Fruit fly (Drosophila melanogaster) whole organism, embryonic: ENCODE measurements around the gene Acp65Aa.

ENCODE experiments used
- ATbp ChIP-seq: fragments of 200-800 bp; sonication (Bioruptor generic); optimal IDR thresholded peaks from 2 replicates; lab custom pipeline; 2017; ENCODE audit warnings: missing biosample characterization, mild to moderate bottlenecking, missing genetic modification characterization, missing genetic modification reagents
- Awh ChIP-seq: fragments of 200-800 bp; sonication (Bioruptor generic); IDR thresholded peaks from 2 replicates; pipeline ENCODE4, ENCODE4 v1.3.6; 2022; ENCODE audit warnings: missing biosample characterization, missing genetic modification characterization
- CG10979 ChIP-seq: fragments of 200-800 bp; sonication (Bioruptor generic); optimal IDR thresholded peaks from 2 replicates; lab custom pipeline; 2018; ENCODE audit warnings: missing biosample characterization, mild to moderate bottlenecking, missing genetic modification characterization, moderate library complexity
- CG14014 ChIP-seq: fragments of 200-800 bp; sonication (Bioruptor generic); IDR thresholded peaks from 2 replicates; pipeline ENCODE4 v1.3.6; 2022; ENCODE audit warnings: missing biosample characterization, missing genetic modification characterization
- CG18619 ChIP-seq: fragments of 200-800 bp; sonication (Bioruptor generic); optimal IDR thresholded peaks from 3 replicates; lab custom pipeline; 2017; ENCODE audit warnings: missing biosample characterization, mild to moderate bottlenecking, missing genetic modification characterization
- Mrtf ChIP-seq: fragments of 200-800 bp; sonication (Bioruptor generic); IDR thresholded peaks from 3 replicates; pipeline ENCODE4 v1.3.6; 2022; ENCODE audit warnings: missing biosample characterization, missing genetic modification characterization
- Sox102F ChIP-seq: fragments of 200-800 bp; sonication (Bioruptor generic); optimal IDR thresholded peaks from 2 replicates; lab custom pipeline; 2018; ENCODE audit warnings: missing biosample characterization, mild to moderate bottlenecking, missing genetic modification characterization, moderate library complexity
- amos ChIP-seq: fragments of 200-800 bp; sonication (Bioruptor generic); IDR thresholded peaks from 2 replicates; pipeline ENCODE4 v1.3.6; 2022; ENCODE audit warnings: missing biosample characterization, missing genetic modification characterization; ENCODE audit not compliant: partially characterized antibody
- dmrt99B ChIP-seq: fragments of 200-800 bp; sonication (Bioruptor generic); optimal IDR thresholded peaks from 2 replicates; lab custom pipeline; 2018; ENCODE audit warnings: missing biosample characterization, mild to moderate bottlenecking, missing genetic modification characterization, moderate library complexity
- ham ChIP-seq: fragments of 200-800 bp; sonication (Bioruptor generic); IDR thresholded peaks from 2 replicates; pipeline ENCODE4 v1.3.6; 2022; ENCODE audit warnings: missing biosample characterization, missing genetic modification characterization
- pan ChIP-seq, 4 experiments: fragments of >200 bp in 3 of 4; fragments of 200-800 bp in 1 of 4; sonication (Bioruptor generic) in 1 of 4; optimal IDR thresholded peaks in 3 of 4; IDR thresholded peaks in 1 of 4; 2 replicates each; pipeline versions ENCODE4 v1.3.6 to Lab custom; 2017 to 2022; ENCODE audit warnings: missing biosample characterization in 2 of 4, missing genetic modification characterization in 2 of 4, mixed read lengths in 1 of 4
- slbo ChIP-seq: fragments of 200-800 bp; sonication (Bioruptor generic); IDR thresholded peaks from 2 replicates; pipeline ENCODE4 v1.3.6; 2022; ENCODE audit warnings: missing biosample characterization, missing genetic modification characterization
- stwl ChIP-seq: fragments of 200-800 bp; sonication (Bioruptor generic); optimal IDR thresholded peaks from 3 replicates; lab custom pipeline; 2018; ENCODE audit warnings: missing biosample characterization, mild to moderate bottlenecking, missing genetic modification characterization, moderate library complexity

- no peak for TF ChIP-seq Awh (GFP tag; lab: Robert Waterston, UW)
- no peak for TF ChIP-seq Sox102F (GFP tag; lab: Kevin White, UChicago)
- no peak for TF ChIP-seq slbo
- no peak for TF ChIP-seq amos (GFP tag; lab: Robert Waterston, UW)
- TF ChIP-seq CG14014 (GFP tag; lab: Robert Waterston, UW): no peak
- TF ChIP-seq Mrtf: no peak
- no peak for TF ChIP-seq CG10979 (tag; lab: Kevin White, UChicago)
- TF ChIP-seq stwl (tag; lab: Kevin White, UChicago): no peak
- TF ChIP-seq dmrt99B (tag; lab: Kevin White, UChicago): no peak
- no peak for TF ChIP-seq ham
- TF ChIP-seq pan (optimal IDR thresholded peaks at IDR 0.05; lab: Kevin White, UChicago): no peak
- no peak for TF ChIP-seq pan (GFP tag; optimal IDR thresholded peaks at IDR 0.05 in 1 of 2, IDR thresholded peaks at IDR 0.05 in 1 of 2)
- no peak for TF ChIP-seq CG18619 (GFP tag; lab: Kevin White, UChicago)
- TF ChIP-seq ATbp: no peak
These were observed 47.6 kb upstream of the Acp65Aa start, which contains the start of gene CG8219 for dm6 chr3L:6200173-6200572.
